Worm (Caenorhabditis elegans) whole organism, mixed stage, embryonic: Measurements from ENCODE around the gene zif-1.
A peak's percentile ranks its signal among the peaks of the same experiment; 100 is the strongest.

Source experiments
- bed-3 ChIP-seq: fragments of 200-800 bp; sonication (Bioruptor generic); optimal IDR thresholded peaks from 3 replicates; lab custom pipeline; 2018; ENCODE audit warnings: mild to moderate bottlenecking, missing genetic modification characterization, moderate library complexity, missing compliant biosample characterization
- blmp-1 ChIP-seq: fragments of 150-350 bp; optimal IDR thresholded peaks from 2 replicates; lab custom pipeline; 2014; ENCODE audit warnings: missing biosample characterization, missing genetic modification characterization
- ceh-39 ChIP-seq: fragments of 150-350 bp; optimal IDR thresholded peaks from 2 replicates; lab custom pipeline; 2014; ENCODE audit warnings: missing biosample characterization, missing genetic modification characterization
- ceh-43 ChIP-seq: fragments of 200-800 bp; sonication (Bioruptor generic); optimal IDR thresholded peaks from 2 replicates; lab custom pipeline; 2018; ENCODE audit warnings: mild to moderate bottlenecking, missing genetic modification characterization, moderate library complexity, missing compliant biosample characterization
- ceh-83 ChIP-seq: fragments of 200-800 bp; sonication (Bioruptor generic); optimal IDR thresholded peaks from 2 replicates; lab custom pipeline; 2018; ENCODE audit warnings: mild to moderate bottlenecking, missing genetic modification characterization, missing compliant biosample characterization
- ces-1 ChIP-seq: fragments of 150-350 bp; optimal IDR thresholded peaks from 2 replicates; lab custom pipeline; 2014; ENCODE audit warnings: missing biosample characterization, missing genetic modification reagents, missing genetic modification characterization
- cnd-1 ChIP-seq: fragments of 200-800 bp; sonication (Bioruptor generic); optimal IDR thresholded peaks from 2 replicates; lab custom pipeline; 2018; ENCODE audit warnings: mild to moderate bottlenecking, missing genetic modification characterization, missing compliant biosample characterization
- drap-1 ChIP-seq: fragments of 200-800 bp; sonication (Bioruptor generic); optimal IDR thresholded peaks from 3 replicates; lab custom pipeline; 2018; ENCODE audit warnings: mild to moderate bottlenecking, missing genetic modification characterization, missing compliant biosample characterization
- elt-1 ChIP-seq: sonication (generic microtip); optimal IDR thresholded peaks from 2 replicates; lab custom pipeline; 2017; ENCODE audit warnings: missing genetic modification characterization, mild to moderate bottlenecking, missing compliant biosample characterization, antibody characterized with exemption, moderate library complexity, borderline replicate concordance; ENCODE audit not compliant: insufficient read depth
- elt-3 ChIP-seq: fragments of 150-350 bp; optimal IDR thresholded peaks from 2 replicates; lab custom pipeline; 2014; ENCODE audit warnings: missing biosample characterization, missing genetic modification characterization
- flh-1 ChIP-seq: fragments of 200-800 bp; sonication (Bioruptor generic); optimal IDR thresholded peaks from 2 replicates; lab custom pipeline; 2018; ENCODE audit warnings: mild to moderate bottlenecking, missing genetic modification characterization, moderate library complexity, missing compliant biosample characterization
- ham-2 ChIP-seq: fragments of 200-800 bp; sonication (Bioruptor generic); optimal IDR thresholded peaks from 2 replicates; lab custom pipeline; 2018; ENCODE audit warnings: mild to moderate bottlenecking, missing genetic modification characterization, missing compliant biosample characterization
- hlh-1 ChIP-seq: fragments of 150-350 bp; optimal IDR thresholded peaks from 2 replicates; lab custom pipeline; 2014; ENCODE audit warnings: missing biosample characterization, missing genetic modification reagents, missing genetic modification characterization
- lin-13 ChIP-seq: fragments of 150-350 bp; optimal IDR thresholded peaks from 2 replicates; lab custom pipeline; 2014; ENCODE audit warnings: missing biosample characterization, missing genetic modification characterization
- lin-32 ChIP-seq: fragments of 200-800 bp; sonication (Bioruptor generic); optimal IDR thresholded peaks from 2 replicates; lab custom pipeline; 2018; ENCODE audit warnings: mild to moderate bottlenecking, missing genetic modification characterization, missing compliant biosample characterization
- lsy-2 ChIP-seq: fragments of 150-350 bp; optimal IDR thresholded peaks from 2 replicates; lab custom pipeline; 2014; ENCODE audit warnings: missing biosample characterization, missing genetic modification characterization
- mab-5 ChIP-seq: fragments of 150-350 bp; optimal IDR thresholded peaks from 2 replicates; lab custom pipeline; 2014; ENCODE audit warnings: missing biosample characterization, missing genetic modification characterization
- mep-1 ChIP-seq: fragments of 150-350 bp; optimal IDR thresholded peaks from 2 replicates; lab custom pipeline; 2017; ENCODE audit warnings: missing biosample characterization, missing genetic modification reagents, missing genetic modification characterization, inconsistent platforms
- mls-2 ChIP-seq: sonication (generic microtip); optimal IDR thresholded peaks from 2 replicates; lab custom pipeline; 2016; ENCODE audit warnings: mild to moderate bottlenecking, missing genetic modification characterization, moderate library complexity, missing compliant biosample characterization
- nhr-12 ChIP-seq: fragments of 150-350 bp; optimal IDR thresholded peaks from 2 replicates; lab custom pipeline; 2014; ENCODE audit warnings: missing biosample characterization, missing genetic modification characterization
- nhr-2 ChIP-seq: fragments of 150-350 bp; optimal IDR thresholded peaks from 2 replicates; lab custom pipeline; 2014; ENCODE audit warnings: missing biosample characterization, missing genetic modification characterization
- nhr-237 ChIP-seq: fragments of 150-350 bp; optimal IDR thresholded peaks from 2 replicates; lab custom pipeline; 2014; ENCODE audit warnings: missing biosample characterization, missing genetic modification characterization
- nhr-28 ChIP-seq: fragments of 150-350 bp; optimal IDR thresholded peaks from 2 replicates; lab custom pipeline; 2014; ENCODE audit warnings: missing biosample characterization, missing genetic modification characterization
- nhr-76 ChIP-seq: sonication (generic microtip); optimal IDR thresholded peaks from 2 replicates; lab custom pipeline; 2017; ENCODE audit warnings: missing biosample characterization, missing genetic modification characterization
- pha-4 ChIP-seq: fragments of 150-350 bp; optimal IDR thresholded peaks from 2 replicates; lab custom pipeline; 2018; ENCODE audit warnings: missing biosample characterization, missing genetic modification reagents, missing genetic modification characterization
- sem-2 ChIP-seq: fragments of 200-800 bp; sonication (Bioruptor generic); optimal IDR thresholded peaks from 2 replicates; lab custom pipeline; 2018; ENCODE audit warnings: mild to moderate bottlenecking, missing genetic modification characterization, missing compliant biosample characterization
- tbx-8 ChIP-seq: fragments of 200-800 bp; sonication (Bioruptor generic); optimal IDR thresholded peaks from 2 replicates; lab custom pipeline; 2018; ENCODE audit warnings: mild to moderate bottlenecking, missing genetic modification characterization, moderate library complexity, missing compliant biosample characterization
- unc-120 ChIP-seq: sonication (generic microtip); optimal IDR thresholded peaks from 2 replicates; lab custom pipeline; 2017; ENCODE audit warnings: missing genetic modification characterization, missing compliant biosample characterization; ENCODE audit not compliant: poor library complexity, severe bottlenecking
- unc-39 ChIP-seq: fragments of 150-350 bp; optimal IDR thresholded peaks from 2 replicates; lab custom pipeline; 2014; ENCODE audit warnings: missing biosample characterization, missing genetic modification characterization
- unc-62 ChIP-seq: fragments of 150-350 bp; optimal IDR thresholded peaks from 2 replicates; lab custom pipeline; 2014; ENCODE audit warnings: missing biosample characterization, missing genetic modification reagents, missing genetic modification characterization
- zip-8 ChIP-seq: fragments of 150-350 bp; optimal IDR thresholded peaks from 2 replicates; lab custom pipeline; 2014; ENCODE audit warnings: missing biosample characterization, missing genetic modification characterization
- ztf-11 ChIP-seq: fragments of 150-350 bp; optimal IDR thresholded peaks from 2 replicates; lab custom pipeline; 2014; ENCODE audit warnings: missing biosample characterization, missing genetic modification characterization

The zif-1 gene

DNA sequence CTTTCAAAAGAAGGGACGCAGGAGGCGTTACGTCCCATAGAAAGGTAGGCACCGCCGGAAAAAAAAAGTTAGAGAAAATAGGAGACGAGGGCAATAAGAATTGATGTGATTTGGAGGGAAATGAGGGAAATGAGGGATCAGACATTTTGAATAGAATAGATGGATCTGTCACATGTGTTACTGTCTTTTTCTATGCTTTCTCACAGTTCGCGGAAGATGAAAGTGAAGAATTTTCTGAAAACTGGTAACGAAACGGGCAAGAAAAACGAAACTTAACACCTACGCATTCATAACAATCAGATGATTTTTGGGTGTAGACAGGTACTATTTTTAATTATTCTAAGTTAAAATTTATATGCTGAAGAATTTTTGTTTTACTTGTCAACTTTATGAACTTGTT, 35.1 kb downstream of the zif-1 start, which contains the start of gene R107.9:
Gene R107.9 (plus strand): TSS at position 301 of the 400 bp plus-strand sequence.
- TF ChIP-seq ham-2 (no peak), ceh-43 (GFP tag; lab: Kevin White, UChicago) (no peak), nhr-76 (tag; lab: Kevin White, UChicago) (no peak), unc-39 (tag; lab: Kevin White, UChicago) (no peak), nhr-2 (tag; lab: Kevin White, UChicago) (no peak), blmp-1 (tag; lab: Kevin White, UChicago) (no peak), bed-3 (GFP tag; lab: Kevin White, UChicago) (no peak), nhr-237 (tag; lab: Kevin White, UChicago) (no peak), tbx-8 (GFP tag; lab: Kevin White, UChicago) (no peak), ztf-11 (tag; lab: Kevin White, UChicago) (no peak), elt-1 (no peak), pha-4 (tag; lab: Kevin White, UChicago) (no peak), sem-2 (GFP tag; lab: Kevin White, UChicago) (no peak)

DNA sequence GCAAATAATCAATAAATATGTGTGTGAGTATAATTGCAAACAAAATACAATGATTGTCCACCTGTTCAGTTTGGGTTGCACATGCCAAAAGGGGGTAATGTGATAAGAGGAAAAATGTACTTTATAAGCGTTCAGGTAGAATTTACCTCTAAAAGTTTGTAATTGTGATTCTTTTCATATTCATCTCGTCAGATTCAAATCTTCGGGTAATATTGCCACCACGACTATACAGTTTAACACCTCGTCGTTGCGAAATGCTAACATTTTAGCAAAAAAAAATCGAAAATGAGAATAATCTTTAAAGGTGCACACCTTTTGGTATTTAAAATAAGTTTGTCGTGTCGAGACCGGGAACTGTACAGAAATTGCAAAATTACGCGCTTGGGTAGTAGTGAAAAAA, 40.6 kb downstream of the zif-1 start, which contains the start of gene nac-2:
Gene nac-2 (minus strand): TSS at position 101 of the 400 bp plus-strand sequence.
- TF ChIP-seq ces-1 (GFP tag; lab: Kevin White, UChicago), result no peak
- TF ChIP-seq, all 35 proteins: peak for 0

- no peak for TF ChIP-seq flh-1 (GFP tag; lab: Kevin White, UChicago)
- TF ChIP-seq ceh-83 (GFP tag; lab: Kevin White, UChicago), result no peak
- TF ChIP-seq sem-2 (GFP tag; lab: Kevin White, UChicago), result no peak
- no peak for TF ChIP-seq mep-1 (tag; lab: Kevin White, UChicago)
- no peak for TF ChIP-seq zip-8 (tag; lab: Kevin White, UChicago)
- no peak for TF ChIP-seq nhr-237 (tag; lab: Kevin White, UChicago)
- no peak for TF ChIP-seq nhr-12 (tag; lab: Kevin White, UChicago)
- no peak for TF ChIP-seq mls-2
- no peak for TF ChIP-seq lsy-2 (tag; lab: Kevin White, UChicago)
- no peak for TF ChIP-seq ceh-39 (tag; lab: Kevin White, UChicago)
- no peak for TF ChIP-seq hlh-1
- no peak for TF ChIP-seq nhr-2 (tag; lab: Kevin White, UChicago)
- no peak for TF ChIP-seq lin-13
- TF ChIP-seq bed-3 (GFP tag; lab: Kevin White, UChicago), result no peak
- TF ChIP-seq nhr-76 (tag; lab: Kevin White, UChicago), result no peak
- TF ChIP-seq elt-1, result no peak
- no peak for TF ChIP-seq ham-2
- TF ChIP-seq cnd-1 (tag; lab: Kevin White, UChicago), result no peak
These were observed 43.3 kb downstream of the zif-1 start, which contains the start of gene R107.2 for ce11 chrIII:9045838-9046237. Gene R107.2 (minus strand): TSS chrIII:9045938.

DNA sequence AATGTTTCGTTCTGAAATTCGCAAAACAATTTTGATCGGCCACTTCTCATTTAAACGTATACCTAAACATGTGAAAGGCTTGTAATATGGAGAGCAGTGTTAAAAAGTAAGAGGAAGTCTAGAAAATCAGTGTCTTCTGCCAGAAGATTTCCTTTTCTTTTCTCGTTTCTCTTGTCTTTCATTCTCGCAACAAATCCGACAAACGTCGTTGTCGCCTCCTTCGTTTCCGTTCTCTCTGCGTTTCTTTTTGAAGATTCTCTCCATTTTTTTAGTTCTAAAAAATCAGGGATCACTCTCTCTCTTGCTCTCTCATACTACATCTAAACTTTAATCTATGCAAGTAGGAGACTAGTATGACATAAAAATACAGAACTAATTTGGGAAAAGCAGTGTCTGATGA, 44.7 kb downstream of the zif-1 start:
- TF ChIP-seq sem-2 (GFP tag; lab: Kevin White, UChicago) (no peak), drap-1 (GFP tag; lab: Kevin White, UChicago) (no peak), nhr-28 (tag; lab: Kevin White, UChicago) (no peak), lin-32 (GFP tag; lab: Kevin White, UChicago) (no peak), mab-5 (tag; lab: Kevin White, UChicago) (no peak), unc-62 (GFP tag; lab: Kevin White, UChicago) (no peak), pha-4 (tag; lab: Kevin White, UChicago) (no peak), ceh-83 (GFP tag; lab: Kevin White, UChicago) (no peak), elt-1 (no peak), bed-3 (GFP tag; lab: Kevin White, UChicago) (no peak), unc-39 (tag; lab: Kevin White, UChicago) (no peak), hlh-1 (no peak), flh-1 (GFP tag; lab: Kevin White, UChicago) (no peak), nhr-2 (tag; lab: Kevin White, UChicago) (no peak), mls-2 (no peak), tbx-8 (GFP tag; lab: Kevin White, UChicago) (no peak), blmp-1 (tag; lab: Kevin White, UChicago) (no peak), elt-3 (tag; lab: Kevin White, UChicago) (no peak), unc-120 (no peak)

- TF ChIP-seq unc-62 (GFP tag; lab: Kevin White, UChicago) (no peak), elt-3 (tag; lab: Kevin White, UChicago) (no peak), nhr-2 (tag; lab: Kevin White, UChicago) (peak; percentile 11), drap-1 (GFP tag; lab: Kevin White, UChicago) (no peak)
These were observed 48.0 kb downstream of the zif-1 start, which contains the start of gene ikke-1 for ce11 chrIII:9050600-9050999. Gene ikke-1 (minus strand): TSS chrIII:9050700.
